Fruit fly (Drosophila melanogaster) whole organism, prepupa: ENCODE measurements around the gene sif.

Source experiments
- Blimp-1 ChIP-seq: fragments of 200-800 bp; sonication (Bioruptor generic); optimal IDR thresholded peaks from 3 replicates; lab custom pipeline; 2017; ENCODE audit warnings: missing biosample characterization, missing genetic modification characterization, mild to moderate bottlenecking, moderate library complexity, missing genetic modification reagents
- CG31627 ChIP-seq: fragments of 200-800 bp; sonication (Bioruptor generic); optimal IDR thresholded peaks from 3 replicates; lab custom pipeline; 2016; ENCODE audit warnings: missing biosample characterization, missing genetic modification characterization

- TF ChIP-seq CG31627 (GFP tag; lab: Kevin White, UChicago): no peak
- TF ChIP-seq Blimp-1 (GFP tag; lab: Kevin White, UChicago): no peak
Observed at dm6 chr3L:5631917-5632316, 25.8 kb upstream of the sif start.
